Worm (Caenorhabditis elegans) whole organism, mixed stage, embryonic: ENCODE results near the gene glt-5.

Experiments used
- blmp-1 ChIP-seq: fragments of 150-350 bp; optimal IDR thresholded peaks from 2 replicates; lab custom pipeline; 2014; ENCODE audit warnings: missing biosample characterization, missing genetic modification characterization
- ceh-43 ChIP-seq: fragments of 200-800 bp; sonication (Bioruptor generic); optimal IDR thresholded peaks from 2 replicates; lab custom pipeline; 2018; ENCODE audit warnings: mild to moderate bottlenecking, missing genetic modification characterization, moderate library complexity, missing compliant biosample characterization
- elt-1 ChIP-seq: sonication (generic microtip); optimal IDR thresholded peaks from 2 replicates; lab custom pipeline; 2017; ENCODE audit warnings: missing genetic modification characterization, mild to moderate bottlenecking, missing compliant biosample characterization, antibody characterized with exemption, moderate library complexity, borderline replicate concordance; ENCODE audit not compliant: insufficient read depth
- flh-1 ChIP-seq: fragments of 200-800 bp; sonication (Bioruptor generic); optimal IDR thresholded peaks from 2 replicates; lab custom pipeline; 2018; ENCODE audit warnings: mild to moderate bottlenecking, missing genetic modification characterization, moderate library complexity, missing compliant biosample characterization
- mab-5 ChIP-seq: fragments of 150-350 bp; optimal IDR thresholded peaks from 2 replicates; lab custom pipeline; 2014; ENCODE audit warnings: missing biosample characterization, missing genetic modification characterization
- nhr-237 ChIP-seq: fragments of 150-350 bp; optimal IDR thresholded peaks from 2 replicates; lab custom pipeline; 2014; ENCODE audit warnings: missing biosample characterization, missing genetic modification characterization
- unc-62 ChIP-seq: fragments of 150-350 bp; optimal IDR thresholded peaks from 2 replicates; lab custom pipeline; 2014; ENCODE audit warnings: missing biosample characterization, missing genetic modification reagents, missing genetic modification characterization
- ztf-11 ChIP-seq: fragments of 150-350 bp; optimal IDR thresholded peaks from 2 replicates; lab custom pipeline; 2014; ENCODE audit warnings: missing biosample characterization, missing genetic modification characterization

DNA sequence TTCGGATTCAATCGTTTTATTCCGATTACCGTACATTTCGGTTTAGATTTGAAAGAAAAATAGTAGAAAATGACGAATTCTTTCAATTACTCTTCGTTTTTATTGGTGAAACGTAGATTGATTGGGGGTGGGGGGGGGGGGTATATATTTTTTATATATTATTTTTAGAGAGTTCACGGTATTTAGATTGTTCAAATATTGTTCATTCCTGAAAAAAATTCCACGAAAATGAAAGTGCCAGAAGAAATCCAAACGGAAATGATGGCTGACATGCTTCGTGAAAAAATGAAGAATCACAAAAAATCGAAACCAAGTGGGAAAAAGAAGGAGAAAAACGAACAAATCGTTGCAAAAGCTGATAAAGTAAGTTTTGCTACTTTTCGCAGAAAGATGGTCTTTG lies 8.3 kb downstream of the glt-5 start, which contains the start of the genes Y53C12A.8 and Y53C12A.7:
- TF ChIP-seq elt-1 (tag; lab: Kevin White, UChicago) (no peak), mab-5 (no peak), nhr-237 (tag; lab: Kevin White, UChicago) (no peak), flh-1 (GFP tag; lab: Kevin White, UChicago) (no peak), unc-62 (GFP tag; lab: Kevin White, UChicago) (no peak), ztf-11 (no peak), ceh-43 (no peak), blmp-1 (tag; lab: Kevin White, UChicago) (no peak)
